Fruit fly (Drosophila melanogaster) whole organism, embryonic: ENCODE data around the gene CG6066.

Experiments used
- Bgb ChIP-seq: fragments of 200-800 bp; sonication (Bioruptor generic); IDR thresholded peaks from 2 replicates; pipeline ENCODE4 v1.3.6; 2022; ENCODE audit warnings: missing biosample characterization, missing genetic modification characterization; ENCODE audit not compliant: partially characterized antibody
- CG10321 ChIP-seq: fragments of 200-800 bp; sonication (Bioruptor generic); IDR thresholded peaks from 2 replicates; pipeline ENCODE4 v1.3.6; 2022; ENCODE audit warnings: missing biosample characterization, missing genetic modification characterization
- CG12659 ChIP-seq: fragments of 200-800 bp; sonication (Bioruptor generic); optimal IDR thresholded peaks from 3 replicates; lab custom pipeline; 2017; ENCODE audit warnings: mild to moderate bottlenecking, missing biosample characterization, missing genetic modification reagents, missing genetic modification characterization
- CG12769 ChIP-seq: fragments of 200-800 bp; sonication (Bioruptor generic); optimal IDR thresholded peaks from 2 replicates; lab custom pipeline; 2019; ENCODE audit warnings: missing biosample characterization, mild to moderate bottlenecking, missing genetic modification characterization, moderate library complexity
- CG13287 ChIP-seq: fragments of 200-800 bp; sonication (Bioruptor generic); IDR thresholded peaks from 2 replicates; pipeline ENCODE4 v1.3.6; 2022; ENCODE audit warnings: missing biosample characterization, missing genetic modification characterization; ENCODE audit not compliant: partially characterized antibody
- CG14014 ChIP-seq: fragments of 200-800 bp; sonication (Bioruptor generic); IDR thresholded peaks from 2 replicates; pipeline ENCODE4 v1.3.6; 2022; ENCODE audit warnings: missing biosample characterization, missing genetic modification characterization
- CG15514 ChIP-seq: fragments of 200-800 bp; sonication (Bioruptor generic); optimal IDR thresholded peaks from 3 replicates; lab custom pipeline; 2017; ENCODE audit warnings: missing biosample characterization, missing genetic modification characterization, mild to moderate bottlenecking, moderate library complexity, missing genetic modification reagents
- CG17186 ChIP-seq: fragments of 200-800 bp; sonication (Bioruptor generic); optimal IDR thresholded peaks from 3 replicates; lab custom pipeline; 2017; ENCODE audit warnings: missing biosample characterization, missing genetic modification reagents, missing genetic modification characterization
- CG2116 ChIP-seq: fragments of 200-800 bp; sonication (Bioruptor generic); optimal IDR thresholded peaks from 3 replicates; lab custom pipeline; 2018; ENCODE audit warnings: missing biosample characterization, mild to moderate bottlenecking, missing genetic modification characterization
- CG2199 ChIP-seq: fragments of 200-800 bp; sonication (Bioruptor generic); IDR thresholded peaks from 3 replicates; pipeline ENCODE4 v1.3.6; 2022; ENCODE audit warnings: missing biosample characterization, missing genetic modification characterization
- CG2889 ChIP-seq: fragments of 200-800 bp; sonication (Bioruptor generic); IDR thresholded peaks from 3 replicates; pipeline ENCODE4 v1.3.6; 2022; ENCODE audit warnings: missing biosample characterization, missing genetic modification characterization
- CG30020 ChIP-seq: fragments of 200-800 bp; optimal IDR thresholded peaks from 2 replicates; lab custom pipeline; 2019; ENCODE audit warnings: missing biosample characterization, mild to moderate bottlenecking, missing genetic modification characterization, moderate library complexity
- CG3163 ChIP-seq: fragments of 200-800 bp; sonication (Bioruptor generic); optimal IDR thresholded peaks from 3 replicates; lab custom pipeline; 2016; ENCODE audit warnings: missing biosample characterization, missing genetic modification characterization
- CG33213 ChIP-seq: fragments of 200-800 bp; sonication (Bioruptor generic); optimal IDR thresholded peaks from 3 replicates; lab custom pipeline; 2016; ENCODE audit warnings: missing biosample characterization, missing genetic modification characterization
- CG34422 ChIP-seq: fragments of 200-800 bp; sonication (Bioruptor generic); IDR thresholded peaks from 3 replicates; pipeline ENCODE4 v1.3.6; 2022; ENCODE audit warnings: missing biosample characterization, missing genetic modification characterization
- CG3847 ChIP-seq: fragments of 200-800 bp; sonication (Bioruptor generic); IDR thresholded peaks from 2 replicates; pipeline ENCODE4 v1.3.6; 2022; ENCODE audit warnings: missing biosample characterization, missing genetic modification characterization
- CG42726 ChIP-seq: fragments of 200-800 bp; sonication (Bioruptor generic); IDR thresholded peaks from 2 replicates; pipeline ENCODE4 v1.3.6; 2022; ENCODE audit warnings: missing biosample characterization, missing genetic modification characterization; ENCODE audit not compliant: partially characterized antibody
- CG6791 ChIP-seq: fragments of 200-800 bp; sonication (Bioruptor generic); IDR thresholded peaks from 3 replicates; pipeline ENCODE4 v1.3.6; 2022; ENCODE audit warnings: missing biosample characterization, missing genetic modification characterization; ENCODE audit not compliant: partially characterized antibody
- CG7987 ChIP-seq: fragments of 200-800 bp; sonication (Bioruptor generic); optimal IDR thresholded peaks from 2 replicates; lab custom pipeline; 2018; ENCODE audit warnings: missing biosample characterization, mild to moderate bottlenecking, missing genetic modification characterization, moderate library complexity
- CG9215 ChIP-seq: fragments of 200-800 bp; sonication (Bioruptor generic); IDR thresholded peaks from 2 replicates; pipeline ENCODE4 v1.3.6; 2022; ENCODE audit warnings: missing biosample characterization, missing genetic modification characterization
- CG9797 ChIP-seq: fragments of 200-800 bp; sonication (Bioruptor generic); optimal IDR thresholded peaks from 3 replicates; lab custom pipeline; 2018; ENCODE audit warnings: missing biosample characterization, mild to moderate bottlenecking, missing genetic modification characterization
- CG9817 ChIP-seq: fragments of 200-800 bp; sonication (Bioruptor generic); optimal IDR thresholded peaks from 2 replicates; lab custom pipeline; 2018; ENCODE audit warnings: missing biosample characterization, mild to moderate bottlenecking, missing genetic modification characterization, moderate library complexity
- CTCF ChIP-seq: fragments of 200-800 bp; sonication (Bioruptor generic); optimal IDR thresholded peaks from 2 replicates; lab custom pipeline; 2017; ENCODE audit warnings: missing biosample characterization, mild to moderate bottlenecking, missing genetic modification characterization, moderate library complexity
- Dbx ChIP-seq: fragments of 200-800 bp; sonication (Bioruptor generic); IDR thresholded peaks from 3 replicates; pipeline ENCODE4 v1.3.6; 2022; ENCODE audit warnings: missing biosample characterization, missing genetic modification characterization
- Doc3 ChIP-seq: fragments of 200-800 bp; sonication (Bioruptor generic); IDR thresholded peaks from 3 replicates; pipeline ENCODE4 v1.3.6; 2022; ENCODE audit warnings: missing biosample characterization, missing genetic modification characterization; ENCODE audit not compliant: partially characterized antibody
- Dref ChIP-seq: fragments of 200-800 bp; sonication (Bioruptor generic); IDR thresholded peaks from 2 replicates; pipeline ENCODE4 v1.3.6; 2022; ENCODE audit warnings: missing biosample characterization, missing genetic modification characterization
- E2f2 ChIP-seq: fragments of 200-800 bp; sonication (Bioruptor generic); IDR thresholded peaks from 2 replicates; pipeline ENCODE4 v1.3.6; 2022; ENCODE audit warnings: missing biosample characterization, missing genetic modification characterization
- MBD-R2 ChIP-seq: fragments of 200-800 bp; sonication (Bioruptor generic); IDR thresholded peaks from 2 replicates; pipeline ENCODE4 v1.3.6; 2022; ENCODE audit warnings: missing biosample characterization, missing genetic modification characterization
- MESR4 ChIP-seq: fragments of 200-800 bp; sonication (Bioruptor generic); optimal IDR thresholded peaks from 2 replicates; lab custom pipeline; 2018; ENCODE audit warnings: missing biosample characterization, mild to moderate bottlenecking, missing genetic modification characterization, moderate library complexity
- Myb ChIP-seq: fragments of 200-800 bp; sonication (Bioruptor generic); optimal IDR thresholded peaks from 2 replicates; lab custom pipeline; 2016; ENCODE audit warnings: missing biosample characterization, missing genetic modification characterization
- NfI ChIP-seq: fragments of 200-800 bp; sonication (Bioruptor generic); optimal IDR thresholded peaks from 3 replicates; lab custom pipeline; 2018; ENCODE audit warnings: missing biosample characterization, mild to moderate bottlenecking, missing genetic modification characterization, moderate library complexity
- Pdp1 ChIP-seq, 2 experiments: fragments of 200-800 bp; sonication (Bioruptor generic); optimal IDR thresholded peaks; 3 replicates each; lab custom pipeline; 2016; ENCODE audit warnings: missing biosample characterization in 2 of 2, missing genetic modification characterization in 2 of 2, mild to moderate bottlenecking in 1 of 2, moderate library complexity in 1 of 2
- Sin3A ChIP-seq: fragments of >200 bp; optimal IDR thresholded peaks from 2 replicates; lab custom pipeline; 2018
- Sry-δ ChIP-seq: fragments of 200-800 bp; sonication (Bioruptor generic); optimal IDR thresholded peaks from 2 replicates; lab custom pipeline; 2016; ENCODE audit warnings: missing biosample characterization, missing genetic modification characterization
- TFAM ChIP-seq: fragments of 200-800 bp; sonication (Bioruptor generic); optimal IDR thresholded peaks from 2 replicates; lab custom pipeline; 2017; ENCODE audit warnings: missing biosample characterization, missing genetic modification characterization, inconsistent platforms
- ap ChIP-seq: fragments of 200-800 bp; sonication (Bioruptor generic); IDR thresholded peaks from 2 replicates; pipeline ENCODE4 v1.3.6; 2022; ENCODE audit warnings: missing biosample characterization, missing genetic modification characterization
- bsh ChIP-seq, 2 experiments: fragments of 200-800 bp; sonication (Bioruptor generic); optimal IDR thresholded peaks; 2 replicates each; lab custom pipeline; 2017 to 2018; ENCODE audit warnings: mild to moderate bottlenecking in 2 of 2, missing biosample characterization in 2 of 2, missing genetic modification characterization in 2 of 2, moderate library complexity in 1 of 2
- chinmo ChIP-seq: fragments of 200-800 bp; sonication (Bioruptor generic); IDR thresholded peaks from 4 replicates; pipeline ENCODE4 v1.3.6; 2022; ENCODE audit warnings: missing biosample characterization, missing genetic modification characterization; ENCODE audit not compliant: partially characterized antibody
- chm ChIP-seq: fragments of 200-800 bp; sonication (Bioruptor generic); IDR thresholded peaks from 2 replicates; pipeline ENCODE4 v1.3.6; 2022; ENCODE audit warnings: missing biosample characterization, missing genetic modification characterization
- fu2 ChIP-seq: fragments of 200-800 bp; sonication (Bioruptor generic); optimal IDR thresholded peaks from 2 replicates; lab custom pipeline; 2016; ENCODE audit warnings: missing biosample characterization, missing genetic modification characterization
- her ChIP-seq: fragments of 200-800 bp; sonication (Bioruptor generic); optimal IDR thresholded peaks from 2 replicates; lab custom pipeline; 2016; ENCODE audit warnings: missing biosample characterization, missing genetic modification characterization
- pita ChIP-seq: fragments of 200-800 bp; sonication (Bioruptor generic); optimal IDR thresholded peaks from 2 replicates; lab custom pipeline; 2017; ENCODE audit warnings: missing biosample characterization, mild to moderate bottlenecking, missing genetic modification characterization
- pzg ChIP-seq: fragments of 200-800 bp; sonication (Bioruptor generic); optimal IDR thresholded peaks from 3 replicates; lab custom pipeline; 2018; ENCODE audit warnings: missing biosample characterization, mild to moderate bottlenecking, missing genetic modification characterization, moderate library complexity
- sisA ChIP-seq: fragments of 200-800 bp; sonication (Bioruptor generic); IDR thresholded peaks from 2 replicates; pipeline ENCODE4 v1.3.6; 2022; ENCODE audit warnings: missing biosample characterization, missing genetic modification characterization
- slbo ChIP-seq: fragments of 200-800 bp; sonication (Bioruptor generic); IDR thresholded peaks from 2 replicates; pipeline ENCODE4 v1.3.6; 2022; ENCODE audit warnings: missing biosample characterization, missing genetic modification characterization
- sna ChIP-seq: fragments of 200-800 bp; sonication (Bioruptor generic); IDR thresholded peaks from 2 replicates; pipeline ENCODE4 v1.3.6; 2022; ENCODE audit warnings: missing biosample characterization, missing genetic modification characterization; ENCODE audit not compliant: partially characterized antibody
- stwl ChIP-seq: fragments of 200-800 bp; sonication (Bioruptor generic); optimal IDR thresholded peaks from 3 replicates; lab custom pipeline; 2018; ENCODE audit warnings: missing biosample characterization, mild to moderate bottlenecking, missing genetic modification characterization, moderate library complexity
- unc-4 ChIP-seq: fragments of 200-800 bp; sonication (Bioruptor generic); IDR thresholded peaks from 2 replicates; pipeline ENCODE4 v1.3.6; 2022; ENCODE audit warnings: missing biosample characterization, missing genetic modification characterization; ENCODE audit not compliant: partially characterized antibody
- wdn ChIP-seq: fragments of 200-800 bp; sonication (Bioruptor generic); IDR thresholded peaks from 2 replicates; pipeline ENCODE4 v1.3.6; 2022; ENCODE audit warnings: missing biosample characterization, missing genetic modification characterization
- zfh1 ChIP-seq: fragments of 200-800 bp; sonication (Bioruptor generic); IDR thresholded peaks from 3 replicates; pipeline ENCODE4 v1.3.6; 2022; ENCODE audit warnings: missing biosample characterization, missing genetic modification characterization

Gene CG6066

DNA sequence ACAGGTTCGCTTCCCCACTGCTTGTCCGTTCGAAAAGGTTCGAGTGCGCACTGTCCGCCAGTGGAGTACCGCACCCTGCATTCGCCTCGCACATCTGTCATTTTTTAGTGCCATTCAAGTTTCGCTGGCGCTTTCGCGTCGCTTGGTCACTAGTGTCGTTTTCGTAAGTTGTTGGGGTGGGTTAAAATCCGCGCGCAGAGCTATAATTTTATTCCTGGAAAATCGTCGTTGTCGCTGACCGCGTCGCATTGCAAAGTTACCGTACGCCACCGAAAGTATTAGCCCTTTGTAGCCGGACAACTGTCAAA, 35.0 kb upstream of the CG6066 start, which contains the start of gene Men-b:
Gene Men-b, plus strand, starts transcription at position 147 of the 308 bp plus-strand sequence.
- TF ChIP-seq Dbx (peak; percentile 70), CG9215 (GFP tag; lab: Robert Waterston, UW) (no peak), wdn (GFP tag; lab: Robert Waterston, UW) (peak; percentile 21; the same call in 1 of the 2 replicates), Bgb (peak; percentile 46; the same call in 1 of the 2 replicates), CG2116 (GFP tag; lab: Kevin White, UChicago) (peak; percentile 22), CG14014 (GFP tag; lab: Robert Waterston, UW) (0 out of 2 replicates have a peak, but pooled peaks have one; percentile 13), TFAM (GFP tag; lab: Kevin White, UChicago) (no peak), MESR4 (GFP tag; lab: Kevin White, UChicago) (peak; percentile 20), chinmo (GFP tag; lab: Robert Waterston, UW) (peak; percentile 15; the same call in 1 of the 4 replicates), Doc3 (GFP tag; lab: Robert Waterston, UW) (no peak), bsh (GFP tag; optimal IDR thresholded peaks at IDR 0.05; lab: Kevin White, UChicago) (no peak), CG42726 (GFP tag; lab: Robert Waterston, UW) (peak; percentile 67; the same call in 1 of the 2 replicates), unc-4 (GFP tag; lab: Robert Waterston, UW) (peak; percentile 14; the same call in 1 of the 2 replicates), ap (GFP tag; lab: Robert Waterston, UW) (no peak), CG33213 (peak; percentile 79), MBD-R2 (peak; percentile 63), CG9817 (tag; lab: Kevin White, UChicago) (no peak), CG13287 (GFP tag; lab: Robert Waterston, UW) (peak; percentile 72), CG3163 (GFP tag; lab: Kevin White, UChicago) (peak; percentile 41), pita (GFP tag; lab: Kevin White, UChicago) (peak; percentile 97), Pdp1 (GFP tag; optimal IDR thresholded peaks at IDR 0.05; lab: Kevin White, UChicago) (peak in 1 of 2 experiments; percentile 6), her (peak; percentile 12), CG9797 (GFP tag; lab: Kevin White, UChicago) (peak; percentile 82), CG7987 (GFP tag; lab: Kevin White, UChicago) (peak; percentile 34), zfh1 (GFP tag; lab: Robert Waterston, UW) (peak; percentile 6; the same call in 1 of the 3 replicates), chm (GFP tag; lab: Robert Waterston, UW) (peak; percentile 55; the same call in 1 of the 2 replicates), Myb (GFP tag; lab: Kevin White, UChicago) (peak; percentile 20), Dref (GFP tag; lab: Robert Waterston, UW) (peak; percentile 50), CG2199 (peak; percentile 38; the same call in 2 of the 3 replicates), CG12659 (peak; percentile 67), CG3847 (GFP tag; lab: Robert Waterston, UW) (peak; percentile 19; the same call in 1 of the 2 replicates), sisA (0 out of 2 replicates have a peak, but pooled peaks have one; percentile 6), CG15514 (peak; percentile 76), CG10321 (GFP tag; lab: Robert Waterston, UW) (0 out of 2 replicates have a peak, but pooled peaks have one; percentile 15), sna (GFP tag; lab: Robert Waterston, UW) (peak; percentile 38; the same call in 1 of the 2 replicates), fu2 (GFP tag; lab: Kevin White, UChicago) (no peak), NfI (no peak), Sry-δ (peak; percentile 8), CG2889 (GFP tag; lab: Robert Waterston, UW) (no peak), pzg (GFP tag; lab: Kevin White, UChicago) (peak; percentile 99), CG17186 (GFP tag; lab: Kevin White, UChicago) (peak; percentile 53), Sin3A (lab: Kevin White, UChicago) (peak; percentile 15), slbo (GFP tag; lab: Robert Waterston, UW) (peak; percentile 37; the same call in 1 of the 2 replicates), CG34422 (peak; percentile 32; the same call in 1 of the 3 replicates), E2f2 (GFP tag; lab: Robert Waterston, UW) (peak; percentile 87), CG12769 (peak; percentile 9), CTCF (GFP tag; lab: Kevin White, UChicago) (peak; percentile 80), stwl (tag; lab: Kevin White, UChicago) (peak; percentile 49), CG30020 (no peak), CG6791 (GFP tag; lab: Robert Waterston, UW) (peak; percentile 67; the same call in 2 of the 3 replicates)
